Worm (Caenorhabditis elegans) whole organism, L3 larva: ENCODE measurements around the gene W09G12.8.

Experiments used
- R02D3.7 ChIP-seq: fragments of 150-350 bp; optimal IDR thresholded peaks from 2 replicates; lab custom pipeline; 2014; ENCODE audit warnings: missing biosample characterization, missing genetic modification characterization
- ZK546.5 ChIP-seq: sonication (generic microtip); optimal IDR thresholded peaks from 2 replicates; lab custom pipeline; 2017; ENCODE audit warnings: missing biosample characterization, missing genetic modification characterization
- aly-2 ChIP-seq: fragments of 150-350 bp; optimal IDR thresholded peaks from 2 replicates; lab custom pipeline; 2014; ENCODE audit warnings: missing biosample characterization, missing genetic modification characterization
- ceh-16 ChIP-seq: sonication (generic microtip); optimal IDR thresholded peaks from 2 replicates; lab custom pipeline; 2017; ENCODE audit warnings: missing biosample characterization, missing genetic modification characterization
- ceh-82 ChIP-seq: fragments of 150-350 bp; optimal IDR thresholded peaks from 2 replicates; lab custom pipeline; 2014; ENCODE audit warnings: missing biosample characterization, missing genetic modification characterization
- egl-27 ChIP-seq: sonication (generic microtip); optimal IDR thresholded peaks from 4 replicates; lab custom pipeline; 2017; ENCODE audit warnings: missing biosample characterization, missing genetic modification reagents, missing genetic modification characterization
- elt-1 ChIP-seq: fragments of 150-350 bp; optimal IDR thresholded peaks from 2 replicates; lab custom pipeline; 2014; ENCODE audit warnings: missing biosample characterization, missing genetic modification characterization
- elt-2 ChIP-seq: sonication (generic microtip); optimal IDR thresholded peaks from 2 replicates; lab custom pipeline; 2016; ENCODE audit warnings: missing genetic modification reagents, mild to moderate bottlenecking, missing genetic modification characterization, missing compliant biosample characterization
- eor-1 ChIP-seq, 2 experiments: fragments of 150-350 bp; optimal IDR thresholded peaks; 2 replicates each; lab custom pipeline; 2014 to 2018; ENCODE audit warnings: missing biosample characterization in 2 of 2, missing genetic modification characterization in 2 of 2
- fkh-10 ChIP-seq: sonication (generic microtip); optimal IDR thresholded peaks from 2 replicates; lab custom pipeline; 2017; ENCODE audit warnings: missing biosample characterization, missing genetic modification reagents, missing genetic modification characterization
- hmg-11 ChIP-seq: sonication (generic microtip); optimal IDR thresholded peaks from 2 replicates; lab custom pipeline; 2016; ENCODE audit warnings: missing genetic modification characterization, missing compliant biosample characterization
- lin-15B ChIP-seq: fragments of 150-350 bp; optimal IDR thresholded peaks from 2 replicates; lab custom pipeline; 2014; ENCODE audit warnings: missing biosample characterization, missing genetic modification characterization
- lin-39 ChIP-seq: fragments of 150-350 bp; optimal IDR thresholded peaks from 2 replicates; lab custom pipeline; 2018; ENCODE audit warnings: missing biosample characterization, missing genetic modification reagents, missing genetic modification characterization
- lsy-12 ChIP-seq: sonication (generic microtip); optimal IDR thresholded peaks from 2 replicates; lab custom pipeline; 2016; ENCODE audit warnings: mild to moderate bottlenecking, missing genetic modification characterization, missing compliant biosample characterization
- mdl-1 ChIP-seq: fragments of 150-350 bp; optimal IDR thresholded peaks from 2 replicates; lab custom pipeline; 2014; ENCODE audit warnings: missing biosample characterization, missing genetic modification characterization
- mml-1 ChIP-seq: fragments of 150-350 bp; sonication (generic microtip); optimal IDR thresholded peaks from 3 replicates; lab custom pipeline; 2014; ENCODE audit warnings: missing biosample characterization, missing genetic modification characterization
- nhr-11 ChIP-seq: fragments of 150-350 bp; optimal IDR thresholded peaks from 2 replicates; lab custom pipeline; 2014; ENCODE audit warnings: missing biosample characterization, missing genetic modification characterization
- nhr-23 ChIP-seq: fragments of 150-350 bp; optimal IDR thresholded peaks from 2 replicates; lab custom pipeline; 2014; ENCODE audit warnings: missing biosample characterization, missing genetic modification reagents, missing genetic modification characterization
- nhr-237 ChIP-seq: fragments of 150-350 bp; optimal IDR thresholded peaks from 2 replicates; lab custom pipeline; 2014; ENCODE audit warnings: missing biosample characterization, missing genetic modification characterization
- nhr-25 ChIP-seq: sonication (generic microtip); optimal IDR thresholded peaks from 2 replicates; lab custom pipeline; 2017; ENCODE audit warnings: missing biosample characterization, missing genetic modification characterization
- nhr-28 ChIP-seq: fragments of 150-350 bp; optimal IDR thresholded peaks from 2 replicates; lab custom pipeline; 2014; ENCODE audit warnings: missing biosample characterization, missing genetic modification characterization
- nhr-43 ChIP-seq: sonication (generic microtip); optimal IDR thresholded peaks from 2 replicates; lab custom pipeline; 2016; ENCODE audit warnings: mild to moderate bottlenecking, missing genetic modification characterization, missing compliant biosample characterization; ENCODE audit not compliant: poor library complexity, severe bottlenecking
- nhr-67 ChIP-seq: fragments of 150-350 bp; optimal IDR thresholded peaks from 2 replicates; lab custom pipeline; 2014; ENCODE audit warnings: missing biosample characterization, missing genetic modification characterization
- nhr-76 ChIP-seq: fragments of 150-350 bp; sonication (generic microtip); optimal IDR thresholded peaks from 5 replicates; lab custom pipeline; 2014; ENCODE audit warnings: missing biosample characterization, missing genetic modification characterization
- pha-4 ChIP-seq: fragments of 150-350 bp; optimal IDR thresholded peaks from 2 replicates; lab custom pipeline; 2014; ENCODE audit warnings: missing biosample characterization, missing genetic modification reagents, missing genetic modification characterization
- pqm-1 ChIP-seq: fragments of 150-350 bp; optimal IDR thresholded peaks from 2 replicates; lab custom pipeline; 2017; ENCODE audit warnings: missing biosample characterization, missing genetic modification characterization, inconsistent platforms
- sea-2 ChIP-seq: fragments of 150-350 bp; sonication (generic microtip); optimal IDR thresholded peaks from 4 replicates; lab custom pipeline; 2014; ENCODE audit warnings: missing biosample characterization, missing genetic modification reagents, missing genetic modification characterization
- skn-1 ChIP-seq: fragments of 150-350 bp; optimal IDR thresholded peaks from 2 replicates; lab custom pipeline; 2014; ENCODE audit warnings: missing biosample characterization, missing genetic modification characterization
- snpc-4 ChIP-seq: fragments of 150-350 bp; optimal IDR thresholded peaks from 2 replicates; lab custom pipeline; 2014; ENCODE audit warnings: missing biosample characterization, missing genetic modification characterization

W09G12.8 gene

ce11 chrIV:1239686-1240085, 13.7 kb downstream of the W09G12.8 start, which contains the start of gene F38A1.8:
TSS of gene F38A1.8 (minus strand) at chrIV:1239852.
- TF ChIP-seq ceh-82 (tag; lab: Kevin White, UChicago) (no peak), aly-2 (no peak), pha-4 (tag; lab: Kevin White, UChicago) (no peak), lin-39 (no peak), nhr-67 (no peak), mdl-1 (tag; lab: Kevin White, UChicago) (peak; percentile 17), lsy-12 (tag; lab: Kevin White, UChicago) (no peak), nhr-23 (tag; lab: Kevin White, UChicago) (peak; percentile 70), R02D3.7 (tag; lab: Kevin White, UChicago) (peak; percentile 37), snpc-4 (tag; lab: Kevin White, UChicago) (no peak), nhr-43 (tag; lab: Kevin White, UChicago) (no peak), lin-15B (tag; lab: Kevin White, UChicago) (peak; percentile 80), nhr-25 (tag; lab: Kevin White, UChicago) (peak; percentile 12), nhr-11 (tag; lab: Kevin White, UChicago) (no peak)

ce11 chrIV:1243295-1243694, 17.3 kb downstream of the W09G12.8 start, which contains the start of gene F38A1.15:
TSS of gene F38A1.15 (minus strand) at chrIV:1243395.
- no peak for TF ChIP-seq sea-2 (GFP tag; lab: Kevin White, UChicago)
- no peak for TF ChIP-seq eor-1 (tag; optimal IDR thresholded peaks at IDR 0.05; lab: Kevin White, UChicago)
- no peak for TF ChIP-seq lsy-12 (tag; lab: Kevin White, UChicago)
- TF ChIP-seq nhr-25 (tag; lab: Kevin White, UChicago), result no peak
- no peak for TF ChIP-seq nhr-11 (tag; lab: Kevin White, UChicago)
- no peak for TF ChIP-seq aly-2
- no peak for TF ChIP-seq ZK546.5
- TF ChIP-seq snpc-4 (tag; lab: Kevin White, UChicago), result no peak
- TF ChIP-seq fkh-10 (GFP tag; lab: Kevin White, UChicago), result no peak
- no peak for TF ChIP-seq nhr-76 (tag; lab: Kevin White, UChicago)
- no peak for TF ChIP-seq nhr-23 (tag; lab: Kevin White, UChicago)

- no peak for TF ChIP-seq nhr-237 (tag; lab: Kevin White, UChicago)
- TF ChIP-seq ceh-16, result no peak
- TF ChIP-seq aly-2, result no peak
- no peak for TF ChIP-seq lin-15B (tag; lab: Kevin White, UChicago)
- TF ChIP-seq fkh-10 (GFP tag; lab: Kevin White, UChicago), result no peak
- TF ChIP-seq hmg-11 (tag; lab: Kevin White, UChicago), result no peak
- TF ChIP-seq lsy-12 (tag; lab: Kevin White, UChicago), result no peak
- TF ChIP-seq elt-1 (tag; lab: Kevin White, UChicago), result no peak
- TF ChIP-seq egl-27 (tag; lab: Kevin White, UChicago), result no peak
Measured at ce11 chrIV:1245244-1245643, 19.3 kb downstream of the W09G12.8 start, which contains the start of gene F38A1.9. TSS of gene F38A1.9 (minus strand) at chrIV:1245344.

ce11 chrIV:1246762-1247436, 20.9 kb downstream of the W09G12.8 start, which contains the start of the genes clec-165 and F38A1.11:
TSS of gene clec-165 (minus strand) at chrIV:1246886.
TSS of gene F38A1.11 (plus strand) at chrIV:1247386.
- peak; percentile 70 for TF ChIP-seq elt-2 (tag; lab: Kevin White, UChicago)
- no peak for TF ChIP-seq nhr-43 (tag; lab: Kevin White, UChicago)
- TF ChIP-seq pqm-1 (tag; lab: Kevin White, UChicago), result peak; percentile 34

ce11 chrIV:1251242-1251911, 25.4 kb downstream of the W09G12.8 start, which contains the start of the genes clec-166 and F38A1.6:
TSS of gene clec-166 (minus strand) at chrIV:1251342.
TSS of gene F38A1.6 (plus strand) at chrIV:1251861.
- TF ChIP-seq elt-2 (tag; lab: Kevin White, UChicago) (peak; percentile 9), skn-1 (no peak)

ce11 chrIV:1255632-1256031, 29.6 kb downstream of the W09G12.8 start, which contains the start of gene clec-167:
TSS of gene clec-167 (minus strand) at chrIV:1255732.
- TF ChIP-seq mml-1 (no peak), nhr-28 (tag; lab: Kevin White, UChicago) (no peak), nhr-23 (tag; lab: Kevin White, UChicago) (no peak)
